Fruit fly (Drosophila melanogaster): Measurements from ENCODE around the gene Ssb-c31a.

Gene Ssb-c31a

DNA sequence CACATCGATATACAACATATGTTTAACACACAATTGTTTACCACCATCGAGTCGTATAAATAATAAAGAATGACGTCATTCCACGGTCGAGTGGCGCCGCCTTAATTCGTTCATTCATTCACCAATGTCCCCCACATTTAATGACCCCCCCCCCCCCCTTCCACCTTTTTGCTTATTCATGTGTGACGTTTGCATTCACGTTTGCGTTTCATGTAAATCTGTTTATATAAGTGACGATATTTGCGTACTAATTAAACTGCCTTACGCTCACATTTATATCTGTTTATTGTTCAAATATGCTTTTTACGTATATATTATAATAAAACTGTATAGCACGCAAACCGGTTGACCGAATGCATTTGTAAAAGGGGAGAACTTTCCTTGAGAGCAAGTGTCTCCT is 22.4 kb downstream of the Ssb-c31a start:
- no peak for TF ChIP-seq Jra (GFP tag; optimal IDR thresholded peaks at IDR 0.05)
- TF ChIP-seq CG9705 (GFP tag; optimal IDR thresholded peaks at IDR 0.05), result peak; percentile 16
- peak; percentile 42 for TF ChIP-seq br (GFP tag; optimal IDR thresholded peaks at IDR 0.05)
- TF ChIP-seq GATAd (GFP tag; optimal IDR thresholded peaks at IDR 0.05), result no peak
- TF ChIP-seq OdsH (GFP tag; optimal IDR thresholded peaks at IDR 0.05), result peak; percentile 15
- TF ChIP-seq Dif (GFP tag; optimal IDR thresholded peaks at IDR 0.05; ENCODE audit: partially characterized antibody), result no peak
- peak; percentile 50 for TF ChIP-seq rgr (GFP tag; optimal IDR thresholded peaks at IDR 0.05)
- TF ChIP-seq HLH106 (tag; optimal IDR thresholded peaks at IDR 0.05), result no peak
- peak; percentile 27 for TF ChIP-seq Hnf4 (GFP tag; optimal IDR thresholded peaks at IDR 0.05)
- TF ChIP-seq psq (GFP tag; optimal IDR thresholded peaks at IDR 0.05), result no peak
- TF ChIP-seq Rel (GFP tag; optimal IDR thresholded peaks at IDR 0.05), result no peak
- TF ChIP-seq Rel (tag; optimal IDR thresholded peaks at IDR 0.05), result peak; percentile 15
- TF ChIP-seq Hr78 (GFP tag; optimal IDR thresholded peaks at IDR 0.05), result no peak
- peak; percentile 28 for TF ChIP-seq Sp1 (GFP tag; optimal IDR thresholded peaks at IDR 0.05)
- TF ChIP-seq Vsx2 (GFP tag; optimal IDR thresholded peaks at IDR 0.05; ENCODE audit: partially characterized antibody), result no peak
- no peak for TF ChIP-seq tai (GFP tag; optimal IDR thresholded peaks at IDR 0.05)
- peak; percentile 20 for TF ChIP-seq Hr83 (GFP tag; optimal IDR thresholded peaks at IDR 0.05; ENCODE audit: poor library complexity, severe bottlenecking)
- no peak for TF ChIP-seq dsf (GFP tag; optimal IDR thresholded peaks at IDR 0.05; ENCODE audit: borderline replicate concordance)
- TF ChIP-seq brk (GFP tag; optimal IDR thresholded peaks at IDR 0.05), result no peak
- peak; percentile 21 for TF ChIP-seq h (GFP tag; optimal IDR thresholded peaks at IDR 0.05)

DNA sequence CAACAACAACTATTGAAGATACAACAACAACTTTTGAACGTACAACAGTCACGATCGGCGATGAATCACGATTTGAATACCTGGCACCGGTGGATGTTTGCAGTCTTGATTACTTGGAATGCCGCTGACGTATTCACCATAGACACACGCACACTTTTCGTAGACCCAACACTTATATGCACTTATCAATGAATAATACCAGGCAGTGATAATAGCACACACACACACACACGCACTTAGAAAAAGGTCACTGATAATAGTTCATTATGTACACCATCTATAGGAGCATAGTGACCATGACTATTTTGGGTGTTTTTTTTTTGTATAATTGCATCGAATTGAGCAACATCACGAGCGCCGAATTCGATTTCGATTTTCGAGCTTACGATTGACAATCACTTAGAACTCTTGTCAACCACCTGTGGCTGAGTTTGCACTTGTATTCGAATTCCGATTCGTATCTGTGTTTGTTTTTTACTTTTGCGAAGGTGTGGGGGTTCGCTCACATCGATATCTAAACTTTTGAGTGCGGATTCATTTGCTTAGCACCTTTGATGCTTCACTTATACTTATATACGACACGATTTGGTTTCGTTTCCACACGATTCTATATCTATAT is 28.0 kb downstream of the Ssb-c31a start:
- TF ChIP-seq pan (optimal IDR thresholded peaks at IDR 0.05) (no peak), CG9705 (GFP tag; optimal IDR thresholded peaks at IDR 0.05) (no peak), dsf (GFP tag; optimal IDR thresholded peaks at IDR 0.05; ENCODE audit: borderline replicate concordance) (no peak), Myc (optimal IDR thresholded peaks at IDR 0.05) (no peak), CrebA (GFP tag; optimal IDR thresholded peaks at IDR 0.05; ENCODE audit: borderline replicate concordance) (no peak), jim (GFP tag; optimal IDR thresholded peaks at IDR 0.05) (no peak), brk (GFP tag; optimal IDR thresholded peaks at IDR 0.05) (no peak), OdsH (GFP tag; optimal IDR thresholded peaks at IDR 0.05) (peak; percentile 27), Jra (GFP tag; optimal IDR thresholded peaks at IDR 0.05) (no peak), h (GFP tag; optimal IDR thresholded peaks at IDR 0.05) (peak; percentile 24), sage (GFP tag; optimal IDR thresholded peaks at IDR 0.05) (no peak), N (GFP tag; optimal IDR thresholded peaks at IDR 0.05) (no peak), Abd-B (GFP tag; optimal IDR thresholded peaks at IDR 0.05) (no peak)

DNA sequence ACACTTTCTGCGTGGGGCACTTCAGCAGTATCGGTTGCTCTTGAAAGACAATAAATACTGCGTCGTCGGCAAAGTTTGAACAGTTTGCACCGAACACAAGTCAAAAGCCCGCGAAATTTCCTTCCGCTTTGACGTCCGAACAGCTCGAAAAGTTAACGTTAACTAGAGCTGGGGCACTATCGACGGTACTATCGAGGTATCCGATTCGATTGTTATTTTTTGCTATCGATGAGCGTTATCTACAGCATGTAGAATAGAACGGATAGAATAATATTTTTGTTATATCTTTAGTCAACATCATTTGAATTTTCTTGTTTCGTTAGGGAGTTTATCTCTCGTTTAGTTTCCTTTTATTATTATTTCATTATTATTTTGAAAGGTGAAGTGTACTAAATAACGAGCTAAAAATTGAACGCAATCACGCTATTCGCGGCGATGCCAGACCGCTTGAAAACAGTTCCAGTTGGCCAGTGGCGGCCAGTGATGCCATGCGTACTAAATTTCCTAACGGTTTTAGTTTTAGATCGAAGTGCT is 28.6 kb downstream of the Ssb-c31a start, which contains the start of gene Pvr:
Pvr (minus strand) TSS at position 167 of the 534 bp plus-strand sequence.
- TF ChIP-seq sv (GFP tag; optimal IDR thresholded peaks at IDR 0.05) (no peak), Sp1 (GFP tag; optimal IDR thresholded peaks at IDR 0.05) (no peak), dsf (GFP tag; optimal IDR thresholded peaks at IDR 0.05; ENCODE audit: borderline replicate concordance) (no peak), Mio (GFP tag; optimal IDR thresholded peaks at IDR 0.05) (no peak), Hr78 (GFP tag; optimal IDR thresholded peaks at IDR 0.05) (no peak), CG32264 (GFP tag; optimal IDR thresholded peaks at IDR 0.05) (no peak), Vsx2 (GFP tag; optimal IDR thresholded peaks at IDR 0.05; ENCODE audit: partially characterized antibody) (no peak), CG9705 (GFP tag; optimal IDR thresholded peaks at IDR 0.05) (no peak), Rel (GFP tag; optimal IDR thresholded peaks at IDR 0.05) (no peak), Rel (tag; optimal IDR thresholded peaks at IDR 0.05) (no peak), GATAd (GFP tag; optimal IDR thresholded peaks at IDR 0.05) (no peak), rgr (GFP tag; optimal IDR thresholded peaks at IDR 0.05) (no peak), OdsH (GFP tag; optimal IDR thresholded peaks at IDR 0.05) (no peak), dmrt93B (GFP tag; optimal IDR thresholded peaks at IDR 0.05) (no peak), HLH106 (tag; optimal IDR thresholded peaks at IDR 0.05) (no peak), Hr83 (GFP tag; optimal IDR thresholded peaks at IDR 0.05; ENCODE audit: poor library complexity, severe bottlenecking) (peak; percentile 46), Dfd (GFP tag; optimal IDR thresholded peaks at IDR 0.05) (no peak), br (GFP tag; optimal IDR thresholded peaks at IDR 0.05) (no peak), Hnf4 (GFP tag; optimal IDR thresholded peaks at IDR 0.05) (no peak), Myc (optimal IDR thresholded peaks at IDR 0.05) (peak; percentile 88), Dif (GFP tag; optimal IDR thresholded peaks at IDR 0.05; ENCODE audit: partially characterized antibody) (no peak), pan (optimal IDR thresholded peaks at IDR 0.05) (no peak), usp (GFP tag; optimal IDR thresholded peaks at IDR 0.05) (no peak), jim (GFP tag; optimal IDR thresholded peaks at IDR 0.05) (peak; percentile 30), CrebA (GFP tag; optimal IDR thresholded peaks at IDR 0.05; ENCODE audit: borderline replicate concordance) (peak; percentile 15), lola (GFP tag; optimal IDR thresholded peaks at IDR 0.05) (no peak), Jra (GFP tag; optimal IDR thresholded peaks at IDR 0.05) (no peak), psq (GFP tag; optimal IDR thresholded peaks at IDR 0.05) (no peak), N (GFP tag; optimal IDR thresholded peaks at IDR 0.05) (no peak), brk (GFP tag; optimal IDR thresholded peaks at IDR 0.05) (peak; percentile 68), sage (GFP tag; optimal IDR thresholded peaks at IDR 0.05) (peak; percentile 42), tai (GFP tag; optimal IDR thresholded peaks at IDR 0.05) (peak; percentile 19), woc (GFP tag; optimal IDR thresholded peaks at IDR 0.05) (no peak), fru (GFP tag; optimal IDR thresholded peaks at IDR 0.05) (no peak), Abd-B (GFP tag; optimal IDR thresholded peaks at IDR 0.05) (no peak), foxo (GFP tag; optimal IDR thresholded peaks at IDR 0.05) (no peak), ey (GFP tag; optimal IDR thresholded peaks at IDR 0.05) (no peak), h (GFP tag; optimal IDR thresholded peaks at IDR 0.05) (peak; percentile 18), dl (GFP tag; optimal IDR thresholded peaks at IDR 0.05; ENCODE audit: insufficient read depth in 1 of 2, partially characterized antibody in 2 of 2) (no peak)

All from whole organism, wandering third instar larva.